Fruit fly (Drosophila melanogaster): ENCODE results near the gene CG14676.

CG14676 gene

DNA sequence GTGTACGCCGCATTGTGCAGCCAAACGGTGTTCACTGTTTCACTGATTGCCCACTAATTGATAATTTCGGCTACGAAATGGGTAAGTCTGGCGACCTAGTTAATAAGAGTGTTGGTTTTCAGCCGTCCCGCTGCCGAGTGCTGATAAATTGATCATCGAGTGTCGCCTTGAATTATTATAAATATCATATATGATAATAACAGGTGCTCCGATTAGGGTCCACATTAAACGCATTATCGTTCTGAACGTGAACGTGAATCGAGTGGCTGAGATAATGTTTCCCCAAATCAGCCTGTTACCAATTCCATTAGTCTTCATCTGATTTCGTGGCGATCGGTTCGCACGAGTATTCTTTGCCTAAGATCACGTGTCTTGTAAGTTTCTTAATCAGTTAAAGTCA is 5.7 kb upstream of the CG14676 start:
- TF ChIP-seq CG8478 (optimal IDR thresholded peaks at IDR 0.05), result no peak
- TF ChIP-seq CTCF (optimal IDR thresholded peaks at IDR 0.05), result no peak

DNA sequence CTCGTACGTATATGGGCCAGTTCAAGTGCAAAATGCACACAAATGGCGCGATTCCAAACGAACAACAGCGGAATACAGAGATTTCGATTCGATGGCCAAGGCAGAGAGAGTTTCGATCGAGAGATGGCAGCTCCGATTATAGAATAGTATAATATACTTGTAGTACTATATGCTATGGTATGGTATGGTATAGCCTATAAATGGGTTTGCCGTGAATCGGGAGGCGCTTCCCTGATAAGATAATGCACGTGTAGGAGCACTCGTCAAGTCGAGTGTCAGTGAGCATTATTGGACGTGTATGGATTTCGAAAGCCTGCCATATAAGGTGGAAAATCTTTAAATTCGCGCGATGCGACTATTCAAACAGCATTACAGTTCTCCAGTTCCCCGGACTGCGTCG is 3.5 kb upstream of the CG14676 start:
- TF ChIP-seq CG8478 (optimal IDR thresholded peaks at IDR 0.05) (no peak), CTCF (optimal IDR thresholded peaks at IDR 0.05) (no peak)

DNA sequence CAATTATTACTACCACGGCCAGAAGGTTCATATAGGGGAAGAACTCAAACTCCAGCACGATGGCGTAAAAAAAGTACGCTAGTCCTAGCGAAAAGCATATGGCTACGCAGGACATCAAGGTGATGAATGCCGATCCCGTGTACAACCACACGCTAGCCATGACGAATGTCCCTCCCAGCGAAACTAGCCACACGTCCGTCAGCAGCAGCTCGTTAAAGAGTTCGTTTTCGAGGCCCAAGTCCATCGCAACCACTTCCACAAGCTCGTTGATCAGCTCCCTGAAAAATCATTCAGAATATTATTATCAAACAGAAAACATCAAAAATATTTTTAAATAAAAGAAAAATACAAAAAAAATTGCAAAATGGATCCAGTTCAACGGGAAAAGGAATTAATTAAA is 6.0 kb downstream of the CG14676 start, which contains the start of gene CG34287:
CG34287 (plus strand) TSS at position 301 of the 400 bp plus-strand sequence.
- TF ChIP-seq CG8478 (optimal IDR thresholded peaks at IDR 0.05) (no peak), CTCF (optimal IDR thresholded peaks at IDR 0.05) (no peak)

DNA sequence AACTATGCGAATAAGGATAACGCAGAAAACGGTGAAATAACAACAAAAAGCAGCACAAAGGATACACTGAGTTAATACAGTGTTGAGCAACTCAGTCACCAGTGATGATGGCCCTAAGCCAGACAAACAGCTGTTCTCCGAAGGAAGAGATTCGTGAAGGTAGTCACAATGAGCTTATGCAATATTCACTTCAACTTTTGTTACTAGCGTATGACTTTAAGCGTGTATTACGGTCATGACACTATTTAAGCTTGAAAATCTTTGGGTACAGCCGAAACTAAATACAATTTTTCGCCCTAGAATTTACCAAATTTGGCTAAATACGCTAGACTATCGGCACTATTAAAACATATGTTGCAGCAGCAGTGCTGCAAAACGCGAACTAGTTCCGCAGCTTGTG is 9.2 kb downstream of the CG14676 start, which contains the start of the genes disp and ECSIT:
disp (minus strand) TSS at position 97 of the 400 bp plus-strand sequence.
ECSIT (plus strand) TSS at position 371 of the 400 bp plus-strand sequence.
- TF ChIP-seq CTCF (optimal IDR thresholded peaks at IDR 0.05) (peak in 1 of 2 experiments; percentile 47), CG8478 (optimal IDR thresholded peaks at IDR 0.05) (no peak)

DNA sequence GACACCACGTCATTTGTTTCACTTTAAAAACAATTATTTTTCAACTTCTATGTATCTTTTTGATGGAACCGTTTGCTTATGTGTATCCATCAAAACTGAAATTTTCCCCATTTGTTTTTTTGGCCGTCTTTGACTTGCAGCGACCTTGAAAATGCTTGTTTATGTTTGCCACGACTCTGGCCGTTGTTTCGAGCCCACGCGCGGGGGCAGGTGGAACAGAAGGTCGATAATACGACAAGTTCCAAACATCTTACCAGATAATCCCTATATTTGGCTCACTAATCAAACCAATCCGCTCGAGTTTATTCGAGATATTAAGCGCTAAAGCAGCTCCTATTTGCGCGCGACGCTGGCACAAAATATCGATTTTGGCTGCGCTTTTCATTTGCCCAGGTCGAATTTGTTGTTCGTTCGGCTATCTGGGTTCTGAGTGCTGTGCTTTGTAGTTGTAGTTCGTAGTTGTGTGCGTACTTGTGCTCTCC is 13.8 kb downstream of the CG14676 start:
- TF ChIP-seq CG8478 (optimal IDR thresholded peaks at IDR 0.05), result no peak
- TF ChIP-seq CTCF (optimal IDR thresholded peaks at IDR 0.05), result no peak

DNA sequence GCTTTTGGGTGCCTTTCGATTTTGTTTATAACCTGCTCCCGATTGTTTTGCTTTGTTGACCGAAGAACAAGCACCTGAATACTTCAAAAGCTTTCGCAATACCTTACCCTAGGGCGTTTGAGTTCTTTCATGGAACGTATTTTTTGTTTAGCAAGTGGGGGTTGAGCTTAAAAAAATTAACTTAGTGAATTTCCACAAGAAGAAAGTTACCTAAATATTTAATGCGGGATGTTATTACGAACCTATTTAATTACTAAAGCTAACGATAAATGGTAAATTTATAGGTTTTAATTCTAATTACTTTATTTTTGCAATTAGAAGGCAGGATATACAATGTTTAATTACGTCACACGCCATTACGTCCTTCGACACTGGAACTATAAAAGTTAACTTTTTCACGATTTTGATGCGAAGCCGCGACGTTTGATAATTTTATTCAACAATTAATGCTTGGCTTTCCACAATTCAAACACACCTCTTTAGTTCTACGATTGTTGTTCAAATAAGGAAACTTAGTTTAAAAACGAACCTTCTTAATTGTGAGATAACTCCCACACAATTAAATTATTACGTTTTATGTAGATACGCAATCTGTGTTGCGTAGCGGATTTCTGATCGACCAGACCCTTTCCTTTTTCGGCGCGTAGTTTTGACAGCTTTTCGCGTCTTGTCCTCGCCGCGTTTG is 14.3 kb downstream of the CG14676 start:
- TF ChIP-seq CG8478 (optimal IDR thresholded peaks at IDR 0.05) (no peak), CTCF (optimal IDR thresholded peaks at IDR 0.05) (no peak)

DNA sequence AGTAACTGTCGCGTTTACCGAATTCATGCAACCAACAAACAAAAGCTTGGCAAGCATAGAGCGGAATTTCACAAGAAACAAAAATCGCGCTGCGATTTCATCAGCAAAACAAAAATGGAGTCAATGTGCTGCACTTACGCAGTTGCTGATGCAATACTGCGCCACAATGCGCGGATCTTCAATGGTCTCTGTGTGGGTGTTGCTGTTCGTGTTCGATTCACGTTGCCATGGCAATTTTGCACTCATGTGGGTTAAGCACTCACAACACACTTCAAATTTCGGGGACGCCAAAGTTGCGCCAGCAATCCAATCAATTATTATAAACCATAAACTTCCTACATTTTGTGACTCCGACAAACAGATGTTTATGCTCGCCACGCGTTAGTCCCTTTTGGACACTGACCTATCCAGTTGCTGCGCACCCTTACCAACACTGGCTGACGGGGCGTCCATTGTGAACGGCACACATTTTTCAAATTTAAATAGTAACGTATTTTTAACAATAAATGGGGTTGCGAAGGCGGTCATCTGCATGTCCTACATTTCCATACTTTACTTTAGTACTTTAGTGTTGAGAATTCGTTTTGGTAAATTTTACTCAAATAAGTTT is 15.1 kb downstream of the CG14676 start, which contains the start of gene CG2017:
CG2017 (minus strand) TSS at position 374 of the 610 bp plus-strand sequence.
- peak; percentile 3 for TF ChIP-seq CTCF (optimal IDR thresholded peaks at IDR 0.05)
- no peak for TF ChIP-seq CG8478 (optimal IDR thresholded peaks at IDR 0.05)

DNA sequence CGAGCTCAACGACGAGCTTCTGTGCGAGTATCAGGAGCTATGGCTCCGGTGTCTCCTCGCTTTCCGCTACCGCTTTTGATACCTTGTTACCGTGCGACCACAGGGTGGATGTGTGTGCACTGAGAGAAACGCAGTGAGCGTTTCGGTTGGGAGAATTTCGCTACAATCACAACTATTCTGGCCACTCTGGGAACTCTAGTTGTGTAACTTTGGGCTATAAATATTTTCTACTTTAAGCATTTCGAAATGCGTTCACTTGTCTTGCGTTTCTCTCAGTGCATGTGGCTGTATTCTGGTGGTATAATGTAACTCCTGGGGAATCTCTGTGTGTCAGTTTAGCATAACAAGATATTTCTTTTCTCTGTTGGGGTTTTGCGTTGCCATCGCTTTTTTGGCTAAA is 24.4 kb downstream of the CG14676 start:
- TF ChIP-seq CG8478 (optimal IDR thresholded peaks at IDR 0.05), result no peak
- no peak for TF ChIP-seq CTCF (optimal IDR thresholded peaks at IDR 0.05)

DNA sequence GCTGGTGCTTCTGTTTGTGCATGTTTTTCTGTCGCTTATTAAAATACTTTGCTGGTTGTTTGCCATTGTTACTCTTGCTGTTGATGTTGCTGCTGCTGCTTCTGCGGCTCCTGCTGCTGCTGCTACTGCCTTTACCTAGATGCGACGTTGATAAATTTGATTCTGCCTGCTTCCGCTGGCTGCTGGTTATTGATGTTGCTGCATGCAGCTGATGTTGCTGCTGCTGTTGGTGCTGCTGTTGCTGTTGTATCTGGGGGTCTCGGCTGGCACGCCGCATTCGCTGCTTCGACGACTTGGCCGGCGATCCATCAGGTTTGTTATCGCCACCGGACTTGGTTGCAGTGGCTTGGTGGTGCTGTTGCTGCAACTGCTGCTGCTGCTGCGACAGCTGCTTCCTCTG is 30.3 kb downstream of the CG14676 start:
- TF ChIP-seq CTCF (optimal IDR thresholded peaks at IDR 0.05), result no peak
- no peak for TF ChIP-seq CG8478 (optimal IDR thresholded peaks at IDR 0.05)

DNA sequence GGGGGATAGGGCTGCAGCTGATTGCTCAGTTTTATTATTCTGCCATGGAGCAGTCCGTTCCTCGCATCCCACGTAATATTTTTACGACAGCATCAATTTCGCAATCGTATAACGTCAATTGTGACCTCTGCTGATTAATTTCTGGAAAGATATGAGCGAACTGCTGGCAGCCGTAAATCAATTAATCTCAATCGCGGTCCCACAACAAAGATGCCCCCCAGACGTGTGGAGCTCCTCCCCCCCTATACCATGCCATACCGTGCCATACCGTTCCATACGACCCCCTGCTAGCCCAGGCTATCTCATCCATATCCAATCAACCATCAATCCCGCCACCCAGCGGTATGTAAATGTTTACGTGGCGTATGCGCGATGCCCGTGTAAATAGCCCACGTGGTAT is 34.3 kb downstream of the CG14676 start:
- TF ChIP-seq CG8478 (optimal IDR thresholded peaks at IDR 0.05) (no peak), CTCF (optimal IDR thresholded peaks at IDR 0.05) (no peak)
